Fruit fly (Drosophila melanogaster): Measurements from ENCODE around the gene CG6345.

CG6345 gene

DNA sequence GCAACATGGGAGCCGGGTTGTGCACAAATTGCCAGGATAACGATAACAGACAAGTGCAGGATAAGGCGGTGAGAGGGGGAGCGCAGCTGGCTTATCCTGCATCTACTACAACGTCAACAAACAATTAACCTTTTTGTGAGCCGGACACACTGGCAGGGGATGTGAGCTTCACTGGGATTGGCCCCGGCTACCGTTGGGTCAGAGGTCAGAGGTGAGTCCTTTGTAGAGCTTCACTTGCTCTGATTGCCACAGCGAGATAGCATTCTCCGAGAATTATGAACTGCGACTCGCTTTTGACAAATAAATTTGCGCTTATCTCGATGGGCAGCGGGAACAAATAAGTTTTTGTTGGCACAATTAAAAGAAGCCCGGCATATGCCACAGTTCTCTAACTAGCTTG, 46.0 kb downstream of the CG6345 start:
- TF ChIP-seq noc (tag; optimal IDR thresholded peaks at IDR 0.05), result no peak

DNA sequence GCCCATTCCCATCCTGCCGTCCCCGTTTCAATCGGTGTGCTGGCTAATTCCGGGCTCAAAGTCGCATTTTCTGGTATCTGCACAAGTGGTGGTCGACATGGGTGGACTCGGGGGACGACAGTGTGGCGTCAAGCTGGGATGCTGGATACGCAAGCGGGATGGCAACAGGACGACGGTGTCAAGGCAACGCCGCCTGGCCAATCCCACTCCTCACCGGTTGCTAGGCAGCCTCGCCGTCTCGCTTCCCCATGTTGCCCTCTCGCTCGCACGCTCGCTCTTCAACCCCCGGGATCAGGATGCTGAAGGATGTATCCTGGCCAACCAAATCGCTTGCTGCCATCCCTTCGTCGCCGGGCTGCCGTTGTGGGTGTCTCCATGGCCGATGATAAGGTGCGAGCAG, 47.6 kb downstream of the CG6345 start:
- no peak for TF ChIP-seq noc (tag; optimal IDR thresholded peaks at IDR 0.05)

- TF ChIP-seq noc (tag; optimal IDR thresholded peaks at IDR 0.05), result no peak
Observed at dm6 chr3R:10364287-10364686, 51.6 kb downstream of the CG6345 start.
